Worm (Caenorhabditis elegans) whole organism, L1 larva: ENCODE results near the gene F11A5.17.

Experiments used
- C04F5.9 ChIP-seq: sonication (generic microtip); optimal IDR thresholded peaks from 2 replicates; lab custom pipeline; 2016; ENCODE audit warnings: missing genetic modification characterization, missing compliant biosample characterization
- dpl-1 ChIP-seq, 3 experiments: fragments of 150-350 bp in 2 of 3; sonication (generic microtip) in 1 of 3; optimal IDR thresholded peaks; 2 replicates each; lab custom pipeline; 2014 to 2017; ENCODE audit warnings: missing biosample characterization in 3 of 3, missing genetic modification characterization in 3 of 3, missing genetic modification reagents in 3 of 3
- elt-3 ChIP-seq, 6 experiments: fragments of 150-350 bp in 1 of 6; sonication (generic microtip); optimal IDR thresholded peaks; 2 replicates each; lab custom pipeline; 2017 to 2018; ENCODE audit warnings: missing biosample characterization in 6 of 6, missing genetic modification characterization in 6 of 6, inconsistent platforms in 1 of 6
- fos-1 ChIP-seq: fragments of 150-350 bp; optimal IDR thresholded peaks from 2 replicates; lab custom pipeline; 2014; ENCODE audit warnings: missing biosample characterization, missing genetic modification characterization
- lin-15B ChIP-seq: fragments of 150-350 bp; sonication (generic microtip); optimal IDR thresholded peaks from 3 replicates; lab custom pipeline; 2014; ENCODE audit warnings: missing biosample characterization, missing genetic modification characterization
- lin-39 ChIP-seq: fragments of 150-350 bp; optimal IDR thresholded peaks from 2 replicates; lab custom pipeline; 2014; ENCODE audit warnings: missing biosample characterization, missing genetic modification reagents, missing genetic modification characterization
- nhr-12 ChIP-seq: sonication (generic microtip); optimal IDR thresholded peaks from 2 replicates; lab custom pipeline; 2017; ENCODE audit warnings: missing biosample characterization, missing genetic modification characterization
- nhr-47 ChIP-seq: sonication (generic microtip); optimal IDR thresholded peaks from 2 replicates; lab custom pipeline; 2016; ENCODE audit warnings: mild to moderate bottlenecking, missing genetic modification characterization, moderate library complexity, missing compliant biosample characterization
- snpc-4 ChIP-seq: fragments of 150-350 bp; optimal IDR thresholded peaks from 2 replicates; lab custom pipeline; 2014; ENCODE audit warnings: missing biosample characterization, missing genetic modification characterization
- xbp-1 ChIP-seq: sonication (generic microtip); optimal IDR thresholded peaks from 2 replicates; lab custom pipeline; 2016; ENCODE audit warnings: missing genetic modification characterization, missing compliant biosample characterization
- zag-1 ChIP-seq: fragments of 150-350 bp; optimal IDR thresholded peaks from 2 replicates; lab custom pipeline; 2014; ENCODE audit warnings: missing biosample characterization, missing genetic modification characterization
- ztf-11 ChIP-seq, 2 experiments: sonication (generic microtip); optimal IDR thresholded peaks; 2 replicates each; lab custom pipeline; 2016 to 2017; ENCODE audit warnings: missing genetic modification characterization in 2 of 2, missing biosample characterization in 1 of 2, missing compliant biosample characterization in 1 of 2

DNA sequence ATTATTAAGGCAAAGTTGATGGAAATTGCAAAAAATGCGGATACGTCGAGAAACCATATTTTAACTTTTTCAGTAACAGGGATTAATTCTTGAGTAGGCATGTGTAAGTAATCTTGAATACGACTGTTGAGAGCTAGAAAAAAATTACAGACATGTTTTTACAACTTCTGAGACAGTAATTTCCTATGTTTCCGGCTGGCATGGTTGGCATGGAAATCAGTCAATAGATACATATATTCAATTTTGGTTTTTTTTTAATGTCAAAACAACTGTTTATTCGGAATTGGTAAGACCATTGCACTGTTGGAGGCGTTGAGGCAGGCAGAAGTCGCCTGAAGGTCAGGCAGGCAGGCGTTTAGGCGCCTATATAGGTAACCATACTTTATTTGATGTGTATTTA, 48.5 kb upstream of the F11A5.17 start, which contains the start of gene str-254:
- TF ChIP-seq lin-39 (tag; lab: Kevin White, UChicago): no peak
- no peak for TF ChIP-seq fos-1 (tag; lab: Kevin White, UChicago)
- TF ChIP-seq zag-1 (tag; lab: Kevin White, UChicago): no peak
- no peak for TF ChIP-seq elt-3 (tag; optimal IDR thresholded peaks at IDR 0.05; lab: Kevin White, UChicago)
- no peak for TF ChIP-seq snpc-4 (tag; lab: Kevin White, UChicago)
- no peak for TF ChIP-seq dpl-1 (GFP tag; optimal IDR thresholded peaks at IDR 0.05; lab: Kevin White, UChicago)
- TF ChIP-seq C04F5.9 (tag; lab: Kevin White, UChicago): no peak
- no peak for TF ChIP-seq lin-15B
- no peak for TF ChIP-seq ztf-11 (tag; optimal IDR thresholded peaks at IDR 0.05; lab: Kevin White, UChicago)
- TF ChIP-seq xbp-1 (tag; lab: Kevin White, UChicago): no peak
- TF ChIP-seq nhr-47 (tag; lab: Kevin White, UChicago): no peak
- TF ChIP-seq nhr-12: no peak
